Worm (Caenorhabditis elegans) whole organism, midembryonic: ENCODE measurements around the gene tir-1.

Experiments
- klf-2 ChIP-seq: fragments of 200-800 bp; sonication (Bioruptor generic); conservative IDR thresholded peaks from 2 replicates; pipeline ENCODE4 v1.3.6; 2022; ENCODE audit warnings: missing genetic modification reagents, missing genetic modification characterization, missing compliant biosample characterization
- ref-1 ChIP-seq: fragments of 200-800 bp; sonication (Bioruptor generic); conservative IDR thresholded peaks from 2 replicates; pipeline ENCODE4 v1.3.6; 2022; ENCODE audit warnings: missing genetic modification reagents, missing genetic modification characterization, missing compliant biosample characterization
- tab-1 ChIP-seq: fragments of 200-800 bp; sonication (Bioruptor generic); IDR thresholded peaks from 2 replicates; pipeline ENCODE4 v1.3.6; 2022; ENCODE audit warnings: missing genetic modification characterization, missing compliant biosample characterization
- ztf-23 ChIP-seq: fragments of 200-800 bp; sonication (Bioruptor generic); IDR thresholded peaks from 2 replicates; pipeline ENCODE4 v1.3.6; 2022; ENCODE audit warnings: missing genetic modification reagents, missing genetic modification characterization, missing compliant biosample characterization
- ztf-29 ChIP-seq: fragments of 200-800 bp; sonication (Bioruptor generic); IDR thresholded peaks from 2 replicates; pipeline ENCODE4 v1.3.6; 2022; ENCODE audit warnings: missing genetic modification reagents, missing genetic modification characterization, missing compliant biosample characterization

DNA sequence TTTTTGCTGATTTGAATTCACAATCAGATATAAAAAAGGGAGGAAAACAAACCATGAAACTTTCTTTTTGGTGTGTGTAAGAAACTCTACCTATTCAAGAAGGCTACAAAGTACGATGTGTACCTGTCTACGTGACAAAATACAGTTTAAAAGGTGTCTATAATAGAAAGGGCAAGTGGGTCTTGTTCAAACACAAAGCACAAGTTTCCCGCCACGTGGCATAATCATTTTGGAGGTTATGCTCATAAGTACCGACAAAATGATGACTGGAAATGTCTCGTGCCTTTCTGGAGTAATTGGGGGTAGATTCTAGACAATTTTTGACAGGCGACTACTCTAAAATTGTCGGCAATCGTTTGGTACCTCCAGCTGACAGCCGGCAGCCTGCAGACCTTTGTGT, 26.5 kb downstream of the tir-1 start:
- TF ChIP-seq klf-2 (no peak), ztf-29 (GFP tag; lab: Robert Waterston, UW) (no peak), tab-1 (GFP tag; lab: Robert Waterston, UW) (no peak), ref-1 (no peak), ztf-23 (GFP tag; lab: Robert Waterston, UW) (no peak)
